Worm (Caenorhabditis elegans) whole organism, midembryonic: Measurements from ENCODE around the gene srg-41.

Experiments used
- T22C8.4 ChIP-seq: fragments of 200-800 bp; sonication (Bioruptor generic); IDR thresholded peaks from 2 replicates; pipeline ENCODE4 v1.3.6; 2022; ENCODE audit warnings: missing genetic modification characterization, missing compliant biosample characterization
- cog-1 ChIP-seq: sonication (generic microtip); optimal IDR thresholded peaks from 2 replicates; lab custom pipeline; 2016; ENCODE audit warnings: missing genetic modification characterization, missing compliant biosample characterization
- flt-1 ChIP-seq: fragments of 200-800 bp; sonication (Bioruptor generic); IDR thresholded peaks from 2 replicates; pipeline ENCODE4 v1.3.6; 2022; ENCODE audit warnings: missing genetic modification characterization, missing compliant biosample characterization
- klf-2 ChIP-seq: fragments of 200-800 bp; sonication (Bioruptor generic); conservative IDR thresholded peaks from 2 replicates; pipeline ENCODE4 v1.3.6; 2022; ENCODE audit warnings: missing genetic modification reagents, missing genetic modification characterization, missing compliant biosample characterization
- med-1 ChIP-seq: sonication (generic microtip); optimal IDR thresholded peaks from 2 replicates; lab custom pipeline; 2017; ENCODE audit warnings: missing genetic modification characterization, mild to moderate bottlenecking, missing compliant biosample characterization, antibody characterized with exemption, missing genetic modification reagents; ENCODE audit not compliant: insufficient read depth
- ref-1 ChIP-seq: fragments of 200-800 bp; sonication (Bioruptor generic); conservative IDR thresholded peaks from 2 replicates; pipeline ENCODE4 v1.3.6; 2022; ENCODE audit warnings: missing genetic modification reagents, missing genetic modification characterization, missing compliant biosample characterization
- tab-1 ChIP-seq: fragments of 200-800 bp; sonication (Bioruptor generic); IDR thresholded peaks from 2 replicates; pipeline ENCODE4 v1.3.6; 2022; ENCODE audit warnings: missing genetic modification characterization, missing compliant biosample characterization
- ztf-23 ChIP-seq: fragments of 200-800 bp; sonication (Bioruptor generic); IDR thresholded peaks from 2 replicates; pipeline ENCODE4 v1.3.6; 2022; ENCODE audit warnings: missing genetic modification reagents, missing genetic modification characterization, missing compliant biosample characterization
- ztf-29 ChIP-seq: fragments of 200-800 bp; sonication (Bioruptor generic); IDR thresholded peaks from 2 replicates; pipeline ENCODE4 v1.3.6; 2022; ENCODE audit warnings: missing genetic modification reagents, missing genetic modification characterization, missing compliant biosample characterization

Gene srg-41

ce11 chrV:11144694-11145093 lies 17.0 kb downstream of the srg-41 start, which contains the start of gene C06H2.7:
TSS of gene C06H2.7 (minus strand) at chrV:11144794.
- TF ChIP-seq tab-1 (GFP tag; lab: Robert Waterston, UW) (no peak), cog-1 (no peak), med-1 (GFP tag; lab: Kevin White, UChicago) (no peak), klf-2 (GFP tag; lab: Robert Waterston, UW) (no peak), flt-1 (GFP tag; lab: Robert Waterston, UW) (no peak), ztf-23 (GFP tag; lab: Robert Waterston, UW) (no peak), ref-1 (GFP tag; lab: Robert Waterston, UW) (no peak), T22C8.4 (GFP tag; lab: Robert Waterston, UW) (no peak), ztf-29 (GFP tag; lab: Robert Waterston, UW) (no peak)

ce11 chrV:11141179-11141578 lies 20.5 kb downstream of the srg-41 start, which contains the start of gene folt-1:
TSS of gene folt-1 (plus strand) at chrV:11141479.
- TF ChIP-seq T22C8.4 (GFP tag; lab: Robert Waterston, UW) (no peak), ztf-23 (GFP tag; lab: Robert Waterston, UW) (no peak), cog-1 (no peak)

ce11 chrV:11140326-11140725 lies 21.4 kb downstream of the srg-41 start:
- TF ChIP-seq med-1 (GFP tag; lab: Kevin White, UChicago) (no peak), ref-1 (GFP tag; lab: Robert Waterston, UW) (no peak), tab-1 (GFP tag; lab: Robert Waterston, UW) (no peak)

- no peak for TF ChIP-seq klf-2 (GFP tag; lab: Robert Waterston, UW)
These were observed 27.4 kb downstream of the srg-41 start, which contains the start of gene glb-3 for ce11 chrV:11134296-11134695. TSS of gene glb-3 (plus strand) at chrV:11134596.

ce11 chrV:11133516-11133915 lies 28.2 kb downstream of the srg-41 start:
- no peak for TF ChIP-seq ztf-29 (GFP tag; lab: Robert Waterston, UW)
- no peak for TF ChIP-seq cog-1
- TF ChIP-seq med-1 (GFP tag; lab: Kevin White, UChicago), result no peak
- TF ChIP-seq ztf-23 (GFP tag; lab: Robert Waterston, UW), result no peak
- no peak for TF ChIP-seq ref-1 (GFP tag; lab: Robert Waterston, UW)
- TF ChIP-seq klf-2 (GFP tag; lab: Robert Waterston, UW), result no peak
- TF ChIP-seq tab-1 (GFP tag; lab: Robert Waterston, UW), result no peak
- TF ChIP-seq T22C8.4 (GFP tag; lab: Robert Waterston, UW), result no peak
- TF ChIP-seq flt-1 (GFP tag; lab: Robert Waterston, UW), result no peak

ce11 chrV:11131801-11132200 lies 29.9 kb downstream of the srg-41 start:
- TF ChIP-seq cog-1 (no peak), ztf-23 (GFP tag; lab: Robert Waterston, UW) (no peak), T22C8.4 (GFP tag; lab: Robert Waterston, UW) (no peak), med-1 (GFP tag; lab: Kevin White, UChicago) (no peak), klf-2 (GFP tag; lab: Robert Waterston, UW) (no peak), ztf-29 (GFP tag; lab: Robert Waterston, UW) (no peak), ref-1 (GFP tag; lab: Robert Waterston, UW) (no peak), tab-1 (GFP tag; lab: Robert Waterston, UW) (no peak), flt-1 (GFP tag; lab: Robert Waterston, UW) (no peak)

ce11 chrV:11127197-11127596 lies 34.5 kb downstream of the srg-41 start, which contains the start of gene jmjd-5:
TSS of gene jmjd-5 (plus strand) at chrV:11127497.
- TF ChIP-seq ztf-23 (GFP tag; lab: Robert Waterston, UW) (no peak), cog-1 (no peak), ref-1 (GFP tag; lab: Robert Waterston, UW) (no peak), flt-1 (GFP tag; lab: Robert Waterston, UW) (no peak), klf-2 (GFP tag; lab: Robert Waterston, UW) (no peak), ztf-29 (GFP tag; lab: Robert Waterston, UW) (no peak), tab-1 (GFP tag; lab: Robert Waterston, UW) (no peak), T22C8.4 (GFP tag; lab: Robert Waterston, UW) (no peak), med-1 (GFP tag; lab: Kevin White, UChicago) (no peak)

- TF ChIP-seq med-1 (GFP tag; lab: Kevin White, UChicago) (no peak), ztf-29 (GFP tag; lab: Robert Waterston, UW) (no peak), ref-1 (GFP tag; lab: Robert Waterston, UW) (no peak), klf-2 (GFP tag; lab: Robert Waterston, UW) (no peak), T22C8.4 (GFP tag; lab: Robert Waterston, UW) (no peak), flt-1 (GFP tag; lab: Robert Waterston, UW) (no peak)
These were observed 36.8 kb downstream of the srg-41 start, which contains the start of gene C06H2.2 for ce11 chrV:11124922-11125321. TSS of gene C06H2.2 (plus strand) at chrV:11125222.

- TF ChIP-seq flt-1 (GFP tag; lab: Robert Waterston, UW) (peak; percentile 60), ztf-23 (GFP tag; lab: Robert Waterston, UW) (peak; percentile 76), cog-1 (peak; percentile 34), ztf-29 (GFP tag; lab: Robert Waterston, UW) (no peak), T22C8.4 (GFP tag; lab: Robert Waterston, UW) (peak; percentile 57; the same call in 1 of the 2 replicates)
These were observed 37.8 kb downstream of the srg-41 start, which contains the start of the genes atp-5 and lmtr-3 for ce11 chrV:11123817-11124337. TSS of gene atp-5 (minus strand) at chrV:11123867. TSS of gene lmtr-3 (plus strand) at chrV:11124186.

- TF ChIP-seq T22C8.4 (GFP tag; lab: Robert Waterston, UW), result no peak
- no peak for TF ChIP-seq ztf-23 (GFP tag; lab: Robert Waterston, UW)
- TF ChIP-seq ztf-29 (GFP tag; lab: Robert Waterston, UW), result no peak
- TF ChIP-seq med-1 (GFP tag; lab: Kevin White, UChicago), result no peak
- TF ChIP-seq ref-1 (GFP tag; lab: Robert Waterston, UW), result no peak
These were observed 39.2 kb downstream of the srg-41 start, which contains the start of gene mboa-2 for ce11 chrV:11122466-11122865. TSS of gene mboa-2 (minus strand) at chrV:11122493.
